Fruit fly (Drosophila melanogaster): ENCODE data around the gene CG4440.

CG4440 gene

dm6 chr2L:16323544-16323943 is 6.2 kb upstream of the CG4440 start:
- TF ChIP-seq tll (GFP tag; optimal IDR thresholded peaks at IDR 0.05) (peak in 1 of 2 experiments; percentile 86), Med (GFP tag) (peak; percentile 38), CG10147 (GFP tag; optimal IDR thresholded peaks at IDR 0.05) (no peak), sd (tag; optimal IDR thresholded peaks at IDR 0.05) (peak; percentile 40), CG17829 (tag; optimal IDR thresholded peaks at IDR 0.05) (peak; percentile 17), Ssrp (tag; optimal IDR thresholded peaks at IDR 0.05) (no peak), kni (GFP tag; optimal IDR thresholded peaks at IDR 0.05) (peak; percentile 66), Neu2 (GFP tag; optimal IDR thresholded peaks at IDR 0.05; ENCODE audit: borderline replicate concordance) (peak; percentile 89), pros (GFP tag; optimal IDR thresholded peaks at IDR 0.05) (peak; percentile 73), twi (tag; optimal IDR thresholded peaks at IDR 0.05) (peak; percentile 69), CG2199 (GFP tag; IDR thresholded peaks at IDR 0.05) (peak; percentile 58; the same call in 2 of the 3 replicates), amos (GFP tag; IDR thresholded peaks at IDR 0.05; ENCODE audit: partially characterized antibody) (no peak)

- TF ChIP-seq HLH3B (GFP tag; IDR thresholded peaks at IDR 0.05) (peak; percentile 7; the same call in 1 of the 2 replicates), lbe (GFP tag; optimal IDR thresholded peaks at IDR 0.05) (peak; percentile 59), Rfx (GFP tag; IDR thresholded peaks at IDR 0.05) (0 out of 2 replicates have a peak, but pooled peaks have one; percentile 27), lab (GFP tag; optimal IDR thresholded peaks at IDR 0.05) (peak; percentile 23), Side (GFP tag; optimal IDR thresholded peaks at IDR 0.05) (no peak), ranshi (GFP tag; IDR thresholded peaks at IDR 0.05) (0 out of 2 replicates have a peak, but pooled peaks have one; percentile 10), CG2875 (GFP tag; optimal IDR thresholded peaks at IDR 0.05) (no peak), sr (GFP tag; IDR thresholded peaks at IDR 0.05) (0 out of 3 replicates have a peak, but pooled peaks have one; percentile 8), cad (GFP tag; optimal IDR thresholded peaks at IDR 0.05) (no peak), CG10321 (GFP tag; IDR thresholded peaks at IDR 0.05) (peak; percentile 94), Adf1 (GFP tag; IDR thresholded peaks at IDR 0.05) (peak; percentile 53), pan (optimal IDR thresholded peaks at IDR 0.05) (no peak), pan (GFP tag; optimal IDR thresholded peaks at IDR 0.05 in 1 of 2, IDR thresholded peaks at IDR 0.05 in 1 of 2) (peak in 1 of 2 experiments; percentile 74), CG8944 (GFP tag; optimal IDR thresholded peaks at IDR 0.05) (no peak), E2f1 (GFP tag; IDR thresholded peaks at IDR 0.05) (peak; percentile 63; the same call in 1 of the 2 replicates), CG6175 (GFP tag; IDR thresholded peaks at IDR 0.05) (no peak), CG10462 (GFP tag; optimal IDR thresholded peaks at IDR 0.05) (no peak), CG11696 (GFP tag; IDR thresholded peaks at IDR 0.05) (0 out of 2 replicates have a peak, but pooled peaks have one; percentile 28), chm (GFP tag; IDR thresholded peaks at IDR 0.05) (peak; percentile 43; the same call in 1 of the 2 replicates), Hr3 (GFP tag; optimal IDR thresholded peaks at IDR 0.05) (no peak), HmgZ (tag; optimal IDR thresholded peaks at IDR 0.05) (no peak), Stat92E (GFP tag; optimal IDR thresholded peaks at IDR 0.05) (no peak), fd64A (GFP tag; optimal IDR thresholded peaks at IDR 0.05) (no peak), YL-1 (GFP tag; optimal IDR thresholded peaks at IDR 0.05) (peak; percentile 33), C15 (GFP tag; IDR thresholded peaks at IDR 0.05) (no peak), scrt (GFP tag; optimal IDR thresholded peaks at IDR 0.05) (peak; percentile 82), ken (GFP tag; IDR thresholded peaks at IDR 0.05) (no peak), CG6765 (GFP tag; optimal IDR thresholded peaks at IDR 0.05) (peak; percentile 9), CG2120 (GFP tag; optimal IDR thresholded peaks at IDR 0.05) (no peak), Deaf1 (tag; optimal IDR thresholded peaks at IDR 0.05) (peak; percentile 24), vvl (GFP tag; IDR thresholded peaks at IDR 0.05) (peak; percentile 24; the same call in 1 of the 2 replicates), CG17568 (GFP tag; optimal IDR thresholded peaks at IDR 0.05) (no peak), CG1792 (GFP tag; optimal IDR thresholded peaks at IDR 0.05) (no peak), Trl (optimal IDR thresholded peaks at IDR 0.05) (peak in 1 of 2 experiments; percentile 12), Trl (GFP tag; optimal IDR thresholded peaks at IDR 0.05) (no peak), crol (GFP tag; IDR thresholded peaks at IDR 0.05) (peak; percentile 93), chinmo (GFP tag; IDR thresholded peaks at IDR 0.05; ENCODE audit: partially characterized antibody) (peak; percentile 65; the same call in 3 of the 4 replicates), TFAM (GFP tag; optimal IDR thresholded peaks at IDR 0.05) (no peak)
These were observed 4.9 kb upstream of the CG4440 start for dm6 chr2L:16324833-16325232.
